Comparison of ENCODE assay signal across 2 fruit fly cellular contexts in genomic region chr2L:478749-479482, dm6.
TF ChIP-seq lines count a peak whose summit lies in the region.

No protein-coding gene starts in this region.

TF ChIP-seq in whole organism, embryonic, 481 proteins besides CTCF, POLR2A, EP300 and RAD21 (continued from another document and continues in another):
- TF ChIP-seq Doc3 (GFP tag; IDR thresholded peaks at IDR 0.05; lab: Robert Waterston, UW; ENCODE audit: partially characterized antibody), result no peak
- TF ChIP-seq D (optimal IDR thresholded peaks at IDR 0.05; lab: Kevin White, UChicago), result no peak
- TF ChIP-seq D (GFP tag; optimal IDR thresholded peaks at IDR 0.05; lab: Kevin White, UChicago), result no peak
- no peak for TF ChIP-seq inv (GFP tag; IDR thresholded peaks at IDR 0.05; lab: Robert Waterston, UW; ENCODE audit: partially characterized antibody)
- TF ChIP-seq corto (GFP tag; optimal IDR thresholded peaks at IDR 0.05; lab: Kevin White, UChicago), result peak; percentile 9
- peak; percentile 49 for TF ChIP-seq HLHmδ (GFP tag; optimal IDR thresholded peaks at IDR 0.05; lab: Kevin White, UChicago)
- no peak for TF ChIP-seq grn (GFP tag; optimal IDR thresholded peaks at IDR 0.05; lab: Kevin White, UChicago)
- TF ChIP-seq HLH54F (GFP tag; optimal IDR thresholded peaks at IDR 0.05; lab: Kevin White, UChicago), result no peak
- peak; percentile 63 for TF ChIP-seq Abd-B (GFP tag; optimal IDR thresholded peaks at IDR 0.05; lab: Kevin White, UChicago)
- peak; percentile 9 for TF ChIP-seq oc (tag; optimal IDR thresholded peaks at IDR 0.05; lab: Kevin White, UChicago)
- peak; percentile 52 for TF ChIP-seq caup (GFP tag; optimal IDR thresholded peaks at IDR 0.05; lab: Kevin White, UChicago; ENCODE audit: severe bottlenecking)
- no peak for TF ChIP-seq CG9932 (GFP tag; IDR thresholded peaks at IDR 0.05; lab: Robert Waterston, UW)
- TF ChIP-seq CG18476 (GFP tag; optimal IDR thresholded peaks at IDR 0.05; lab: Kevin White, UChicago), result peak; percentile 96
- TF ChIP-seq kni (GFP tag; optimal IDR thresholded peaks at IDR 0.05; lab: Kevin White, UChicago), result peak; percentile 90
- TF ChIP-seq sim (GFP tag; IDR thresholded peaks at IDR 0.05; lab: Robert Waterston, UW), result no peak
- TF ChIP-seq CG2889 (GFP tag; IDR thresholded peaks at IDR 0.05; lab: Robert Waterston, UW), result no peak
- peak; percentile 80 for TF ChIP-seq CG8478 (optimal IDR thresholded peaks at IDR 0.05; lab: Kevin White, UChicago)
- TF ChIP-seq CG4820 (GFP tag; optimal IDR thresholded peaks at IDR 0.05; lab: Kevin White, UChicago), result no peak
- TF ChIP-seq MESR4 (GFP tag; optimal IDR thresholded peaks at IDR 0.05; lab: Kevin White, UChicago), result no peak
- peak; percentile 69 for TF ChIP-seq Fer1 (GFP tag; optimal IDR thresholded peaks at IDR 0.05; lab: Kevin White, UChicago)
- peak; percentile 3 for TF ChIP-seq CG8281 (tag; optimal IDR thresholded peaks at IDR 0.05; lab: Kevin White, UChicago)
- TF ChIP-seq GATAe (GFP tag; conservative IDR thresholded peaks at IDR 0.05; lab: Robert Waterston, UW), result no peak
- TF ChIP-seq nom (GFP tag; optimal IDR thresholded peaks at IDR 0.05; lab: Kevin White, UChicago), result peak; percentile 100
- TF ChIP-seq nerfin-2 (GFP tag; IDR thresholded peaks at IDR 0.05; lab: Robert Waterston, UW; ENCODE audit: partially characterized antibody), result no peak
- no peak for TF ChIP-seq CG7372 (GFP tag; IDR thresholded peaks at IDR 0.05; lab: Robert Waterston, UW)
- no peak for TF ChIP-seq lbe (GFP tag; optimal IDR thresholded peaks at IDR 0.05; lab: Kevin White, UChicago)
- TF ChIP-seq CG5180 (GFP tag; optimal IDR thresholded peaks at IDR 0.05; lab: Kevin White, UChicago), result peak; percentile 37
- no peak for TF ChIP-seq ken (GFP tag; IDR thresholded peaks at IDR 0.05; lab: Robert Waterston, UW)
- TF ChIP-seq seq (GFP tag; IDR thresholded peaks at IDR 0.05; lab: Robert Waterston, UW), result no peak
- no peak for TF ChIP-seq Six4 (GFP tag; optimal IDR thresholded peaks at IDR 0.05; lab: Kevin White, UChicago)
- peak; percentile 62 for TF ChIP-seq CG34376 (GFP tag; optimal IDR thresholded peaks at IDR 0.05; lab: Kevin White, UChicago)
- TF ChIP-seq pfk (GFP tag; optimal IDR thresholded peaks at IDR 0.05; lab: Kevin White, UChicago), result peak; percentile 58
- no peak for TF ChIP-seq HLH4C (GFP tag; IDR thresholded peaks at IDR 0.05; lab: Robert Waterston, UW; ENCODE audit: partially characterized antibody)
- peak; percentile 66 for TF ChIP-seq sqz (GFP tag; optimal IDR thresholded peaks at IDR 0.05; lab: Kevin White, UChicago)
- TF ChIP-seq ems (GFP tag; optimal IDR thresholded peaks at IDR 0.05; lab: Kevin White, UChicago), result peak; percentile 17
- TF ChIP-seq dysf (GFP tag; IDR thresholded peaks at IDR 0.05; lab: Robert Waterston, UW), result no peak
- TF ChIP-seq CG6654 (GFP tag; optimal IDR thresholded peaks at IDR 0.05; lab: Kevin White, UChicago), result no peak
- no peak for TF ChIP-seq ab (GFP tag; optimal IDR thresholded peaks at IDR 0.05; lab: Kevin White, UChicago)
- TF ChIP-seq CG3163 (GFP tag; optimal IDR thresholded peaks at IDR 0.05; lab: Kevin White, UChicago), result peak; percentile 47
- TF ChIP-seq pho (GFP tag; optimal IDR thresholded peaks at IDR 0.05; lab: Kevin White, UChicago), result peak; percentile 27
- TF ChIP-seq CG11398 (GFP tag; optimal IDR thresholded peaks at IDR 0.05; lab: Kevin White, UChicago), result peak; percentile 61
- peak; percentile 81 for TF ChIP-seq CG18599 (GFP tag; optimal IDR thresholded peaks at IDR 0.05; lab: Kevin White, UChicago)
- peak; percentile 12 for TF ChIP-seq nerfin-1 (tag; optimal IDR thresholded peaks at IDR 0.05; lab: Kevin White, UChicago)
- no peak for TF ChIP-seq CG5245 (GFP tag; optimal IDR thresholded peaks at IDR 0.05; lab: Kevin White, UChicago)
- peak; percentile 32 to 81 for TF ChIP-seq Pdp1 (GFP tag; optimal IDR thresholded peaks at IDR 0.05; lab: Kevin White, UChicago)
- TF ChIP-seq CG7987 (GFP tag; optimal IDR thresholded peaks at IDR 0.05; lab: Kevin White, UChicago), result peak; percentile 100
- TF ChIP-seq sens-2 (GFP tag; IDR thresholded peaks at IDR 0.05; lab: Robert Waterston, UW), result no peak
- no peak for TF ChIP-seq NK7.1 (GFP tag; optimal IDR thresholded peaks at IDR 0.05; lab: Kevin White, UChicago)
- no peak for TF ChIP-seq pum (GFP tag; optimal IDR thresholded peaks at IDR 0.05; lab: Kevin White, UChicago)
- no peak for TF ChIP-seq Optix (GFP tag; IDR thresholded peaks at IDR 0.05; lab: Robert Waterston, UW)
- peak; percentile 70 for TF ChIP-seq Ets65A (GFP tag; lab: Kevin White, UChicago)
- peak; percentile 8 for TF ChIP-seq cg (GFP tag; optimal IDR thresholded peaks at IDR 0.05; lab: Kevin White, UChicago)
- no peak for TF ChIP-seq CG1529 (GFP tag; optimal IDR thresholded peaks at IDR 0.05; lab: Kevin White, UChicago)
- no peak for TF ChIP-seq dan (GFP tag; IDR thresholded peaks at IDR 0.05; lab: Robert Waterston, UW)
- TF ChIP-seq HmgZ (tag; optimal IDR thresholded peaks at IDR 0.05; lab: Kevin White, UChicago), result peak; percentile 77
- no peak for TF ChIP-seq p53 (GFP tag; optimal IDR thresholded peaks at IDR 0.05; lab: Kevin White, UChicago)
- peak; percentile 53 for TF ChIP-seq HmgD (GFP tag; optimal IDR thresholded peaks at IDR 0.05; lab: Kevin White, UChicago)
- peak; percentile 11 for TF ChIP-seq CG2712 (tag; optimal IDR thresholded peaks at IDR 0.05; lab: Kevin White, UChicago)
- TF ChIP-seq cwo (GFP tag; optimal IDR thresholded peaks at IDR 0.05; lab: Kevin White, UChicago), result peak; percentile 98
- no peak for TF ChIP-seq CG10654 (GFP tag; optimal IDR thresholded peaks at IDR 0.05; lab: Kevin White, UChicago)
- TF ChIP-seq mam (GFP tag; optimal IDR thresholded peaks at IDR 0.05; lab: Kevin White, UChicago), result peak; percentile 1
- no peak for TF ChIP-seq Dfd (GFP tag; optimal IDR thresholded peaks at IDR 0.05; lab: Kevin White, UChicago)
- TF ChIP-seq Dll (GFP tag; IDR thresholded peaks at IDR 0.05; lab: Robert Waterston, UW; ENCODE audit: partially characterized antibody), result no peak
- TF ChIP-seq NC2α (GFP tag; optimal IDR thresholded peaks at IDR 0.05; lab: Kevin White, UChicago), result no peak
- no peak for TF ChIP-seq sna (GFP tag; IDR thresholded peaks at IDR 0.05; lab: Robert Waterston, UW; ENCODE audit: partially characterized antibody)
- TF ChIP-seq zf30C (GFP tag; optimal IDR thresholded peaks at IDR 0.05; lab: Kevin White, UChicago), result no peak
- TF ChIP-seq kah (GFP tag; optimal IDR thresholded peaks at IDR 0.05; lab: Kevin White, UChicago), result peak; percentile 89

TF ChIP-seq in whole organism, prepupa, 60 proteins besides CTCF, POLR2A, EP300 and RAD21 (continued from another document):
- TF ChIP-seq Lpt (GFP tag; optimal IDR thresholded peaks at IDR 0.05; lab: Kevin White, UChicago) (peak; percentile 97), OdsH (GFP tag; optimal IDR thresholded peaks at IDR 0.05; lab: Kevin White, UChicago) (peak; percentile 67), fkh (GFP tag; optimal IDR thresholded peaks at IDR 0.05; lab: Kevin White, UChicago) (peak; percentile 87), CG3919 (GFP tag; optimal IDR thresholded peaks at IDR 0.05; lab: Kevin White, UChicago) (peak; percentile 93), Eip93F (GFP tag; optimal IDR thresholded peaks at IDR 0.05; lab: Kevin White, UChicago) (peak; percentile 72), CG10669 (GFP tag; optimal IDR thresholded peaks at IDR 0.05; lab: Kevin White, UChicago) (peak; percentile 96), CG6808 (GFP tag; optimal IDR thresholded peaks at IDR 0.05; lab: Kevin White, UChicago) (peak; percentile 99), cyc (GFP tag; optimal IDR thresholded peaks at IDR 0.05; lab: Kevin White, UChicago) (no peak)
TF ChIP-seq in whole organism, prepupa: peak in this region for 47.
